Worm (Caenorhabditis elegans) whole organism, L4 larva: ENCODE measurements around the gene Y67D8A.2.

Source experiments
- T20F7.1 ChIP-seq: fragments of 200-800 bp; sonication (Bioruptor generic); optimal IDR thresholded peaks from 2 replicates; lab custom pipeline; 2018; ENCODE audit warnings: mild to moderate bottlenecking, missing genetic modification characterization, missing compliant biosample characterization
- aly-2 ChIP-seq: sonication (generic microtip); optimal IDR thresholded peaks from 2 replicates; lab custom pipeline; 2018; ENCODE audit warnings: missing biosample characterization, missing genetic modification characterization
- cey-2 ChIP-seq: sonication (generic microtip); optimal IDR thresholded peaks from 3 replicates; lab custom pipeline; 2017; ENCODE audit warnings: missing genetic modification characterization, mild to moderate bottlenecking, missing compliant biosample characterization, antibody characterized with exemption, borderline replicate concordance; ENCODE audit not compliant: insufficient read depth
- daf-8 ChIP-seq: fragments of 200-800 bp; sonication (Bioruptor generic); IDR thresholded peaks from 2 replicates; pipeline ENCODE4 v1.3.6; 2022; ENCODE audit warnings: missing genetic modification characterization, missing compliant biosample characterization
- dmd-8 ChIP-seq: fragments of 200-800 bp; sonication (Bioruptor generic); IDR thresholded peaks from 2 replicates; pipeline ENCODE4 v1.3.6; 2022; ENCODE audit warnings: missing genetic modification characterization, missing compliant biosample characterization
- egl-43 ChIP-seq: fragments of 200-800 bp; sonication (Bioruptor generic); IDR thresholded peaks from 2 replicates; pipeline ENCODE4 v1.3.6; 2022; ENCODE audit warnings: missing genetic modification reagents, missing genetic modification characterization, missing compliant biosample characterization
- hlh-11 ChIP-seq: fragments of 200-800 bp; sonication (Bioruptor generic); optimal IDR thresholded peaks from 2 replicates; lab custom pipeline; 2018; ENCODE audit warnings: mild to moderate bottlenecking, missing genetic modification characterization, missing compliant biosample characterization
- lsy-2 ChIP-seq, 2 experiments: fragments of 150-350 bp in 1 of 2; sonication (generic microtip) in 1 of 2; optimal IDR thresholded peaks; 2 replicates each; lab custom pipeline; 2014 to 2017; ENCODE audit warnings: missing biosample characterization in 2 of 2, missing genetic modification characterization in 2 of 2
- mep-1 ChIP-seq: fragments of 150-350 bp; sonication (generic microtip); optimal IDR thresholded peaks from 3 replicates; lab custom pipeline; 2014; ENCODE audit warnings: missing biosample characterization, missing genetic modification characterization
- set-16 ChIP-seq: fragments of 200-800 bp; sonication (Bioruptor generic); IDR thresholded peaks from 2 replicates; pipeline ENCODE4 v1.3.6; 2022; ENCODE audit warnings: missing genetic modification reagents, missing genetic modification characterization, missing compliant biosample characterization
- tra-1 ChIP-seq: fragments of 200-800 bp; sonication (Bioruptor generic); IDR thresholded peaks from 2 replicates; pipeline ENCODE4 v1.3.6; 2022; ENCODE audit warnings: missing genetic modification reagents, missing genetic modification characterization, missing compliant biosample characterization
- zfp-2 ChIP-seq: sonication (generic microtip); optimal IDR thresholded peaks from 2 replicates; lab custom pipeline; 2016; ENCODE audit warnings: mild to moderate bottlenecking, missing genetic modification characterization, missing compliant biosample characterization
- zfp-3 ChIP-seq: fragments of 200-800 bp; sonication (Bioruptor generic); conservative IDR thresholded peaks from 2 replicates; pipeline ENCODE4 v1.3.6; 2022; ENCODE audit warnings: missing genetic modification reagents, missing genetic modification characterization, missing compliant biosample characterization

The Y67D8A.2 gene

ce11 chrIV:3298300-3298699 lies 76.1 kb downstream of the Y67D8A.2 start, which contains the start of gene W08E12.6:
W08E12.6 (plus strand) TSS chrIV:3298600.
- no peak for TF ChIP-seq mep-1 (tag; lab: Kevin White, UChicago)
- TF ChIP-seq set-16 (GFP tag; lab: Robert Waterston, UW) = 0 out of 2 replicates have a peak, but pooled peaks have one; percentile 8

- TF ChIP-seq egl-43 = 0 out of 2 replicates have a peak, but pooled peaks have one; percentile 17
- TF ChIP-seq lsy-2 (tag; optimal IDR thresholded peaks at IDR 0.05; lab: Kevin White, UChicago) = no peak
- no peak for TF ChIP-seq zfp-2 (tag; lab: Kevin White, UChicago)
- TF ChIP-seq set-16 (GFP tag; lab: Robert Waterston, UW) = peak; percentile 88
- no peak for TF ChIP-seq T20F7.1 (GFP tag; lab: Kevin White, UChicago)
- TF ChIP-seq tra-1 (GFP tag; lab: Robert Waterston, UW) = 0 out of 2 replicates have a peak, but pooled peaks have one; percentile 21
- TF ChIP-seq dmd-8 (GFP tag; lab: Robert Waterston, UW) = 0 out of 2 replicates have a peak, but pooled peaks have one; percentile 12
- no peak for TF ChIP-seq daf-8
- TF ChIP-seq aly-2 (tag; lab: Kevin White, UChicago) = no peak
- TF ChIP-seq, all 104 proteins: peak for 4
These were observed 77.0 kb downstream of the Y67D8A.2 start for ce11 chrIV:3299229-3299628.

ce11 chrIV:3300492-3300891 lies 78.3 kb downstream of the Y67D8A.2 start, which contains the start of gene W08E12.5:
W08E12.5 (plus strand) TSS chrIV:3300792.
- TF ChIP-seq zfp-3 (GFP tag; lab: Robert Waterston, UW) (no peak), cey-2 (tag; lab: Kevin White, UChicago) (no peak), hlh-11 (tag; lab: Kevin White, UChicago) (no peak)

ce11 chrIV:3302058-3302457 lies 79.8 kb downstream of the Y67D8A.2 start, which contains the start of gene W08E12.4:
W08E12.4 (plus strand) TSS chrIV:3302358.
- 0 out of 2 replicates have a peak, but pooled peaks have one; percentile 7 for TF ChIP-seq set-16 (GFP tag; lab: Robert Waterston, UW)
- TF ChIP-seq, all 104 proteins: peak for 1; not testable (repeated sequence) for 103
